Fruit fly (Drosophila melanogaster) whole organism, adult: ENCODE measurements around the gene Rpt5.

ENCODE experiments used
- CG11617 ChIP-seq: fragments of 200-800 bp; sonication (Bioruptor generic); optimal IDR thresholded peaks from 2 replicates; lab custom pipeline; 2017; ENCODE audit warnings: mild to moderate bottlenecking, missing biosample characterization, missing genetic modification reagents, missing genetic modification characterization
- bab1 ChIP-seq: fragments of 200-800 bp; sonication (Bioruptor generic); optimal IDR thresholded peaks from 3 replicates; lab custom pipeline; 2019; ENCODE audit warnings: missing biosample characterization, mild to moderate bottlenecking, missing genetic modification characterization, moderate library complexity

dm6 chr3R:23784925-23785680, 32.4 kb downstream of the Rpt5 start:
- TF ChIP-seq bab1, result no peak
- no peak for TF ChIP-seq CG11617 (GFP tag; lab: Kevin White, UChicago)
